Worm (Caenorhabditis elegans) whole organism, L3 larva: ENCODE measurements around the gene C01G10.4.

Source experiments
- elt-2 ChIP-seq: sonication (generic microtip); optimal IDR thresholded peaks from 2 replicates; lab custom pipeline; 2016; ENCODE audit warnings: missing genetic modification reagents, mild to moderate bottlenecking, missing genetic modification characterization, missing compliant biosample characterization
- elt-3 ChIP-seq, 3 experiments: fragments of 150-350 bp in 1 of 3; sonication (generic microtip) in 2 of 3; optimal IDR thresholded peaks; 2 replicates in 2 of 3; 4 replicates in 1 of 3; lab custom pipeline; 2014 to 2017; ENCODE audit warnings: missing biosample characterization in 3 of 3, missing genetic modification characterization in 3 of 3
- mdl-1 ChIP-seq: fragments of 150-350 bp; optimal IDR thresholded peaks from 2 replicates; lab custom pipeline; 2014; ENCODE audit warnings: missing biosample characterization, missing genetic modification characterization
- nfya-1 ChIP-seq: sonication (generic microtip); optimal IDR thresholded peaks from 2 replicates; lab custom pipeline; 2017; ENCODE audit warnings: missing genetic modification characterization, mild to moderate bottlenecking, missing compliant biosample characterization, antibody characterized with exemption, moderate library complexity; ENCODE audit not compliant: insufficient read depth
- nhr-28 ChIP-seq: fragments of 150-350 bp; optimal IDR thresholded peaks from 2 replicates; lab custom pipeline; 2014; ENCODE audit warnings: missing biosample characterization, missing genetic modification characterization
- nhr-77 ChIP-seq: fragments of 150-350 bp; optimal IDR thresholded peaks from 2 replicates; lab custom pipeline; 2014; ENCODE audit warnings: missing biosample characterization, missing genetic modification characterization
- pha-4 ChIP-seq: fragments of 150-350 bp; optimal IDR thresholded peaks from 2 replicates; lab custom pipeline; 2014; ENCODE audit warnings: missing biosample characterization, missing genetic modification reagents, missing genetic modification characterization
- pqm-1 ChIP-seq: fragments of 150-350 bp; optimal IDR thresholded peaks from 2 replicates; lab custom pipeline; 2017; ENCODE audit warnings: missing biosample characterization, missing genetic modification characterization, inconsistent platforms
- snpc-4 ChIP-seq: fragments of 150-350 bp; optimal IDR thresholded peaks from 2 replicates; lab custom pipeline; 2014; ENCODE audit warnings: missing biosample characterization, missing genetic modification characterization
- unc-62 ChIP-seq: fragments of 150-350 bp; sonication (generic microtip); optimal IDR thresholded peaks from 4 replicates; lab custom pipeline; 2014; ENCODE audit warnings: missing biosample characterization, missing genetic modification reagents, missing genetic modification characterization

- TF ChIP-seq elt-2 (no peak), nhr-77 (no peak), pqm-1 (no peak), pha-4 (tag; lab: Kevin White, UChicago) (no peak), unc-62 (no peak), nhr-28 (tag; lab: Kevin White, UChicago) (no peak), elt-3 (tag; optimal IDR thresholded peaks at IDR 0.05; lab: Kevin White, UChicago) (no peak), nfya-1 (tag; lab: Kevin White, UChicago) (no peak), snpc-4 (tag; lab: Kevin White, UChicago) (no peak), mdl-1 (tag; lab: Kevin White, UChicago) (no peak)
Observed at ce11 chrV:15069435-15069985, 20.0 kb upstream of the C01G10.4 start.
